2 fruit fly cellular contexts compared by ENCODE assay signal in genomic region chr2L:15886187-15886586, dm6.
A peak's percentile ranks its signal among the peaks of the same experiment; 100 is the strongest.
TF ChIP-seq lines count a peak whose summit lies in the region.

No protein-coding gene starts in this region.

TF ChIP-seq in whole organism, embryonic, 481 proteins besides CTCF, POLR2A, EP300 and RAD21 (continued from another document):
- no peak for TF ChIP-seq aop (GFP tag; IDR thresholded peaks at IDR 0.05; lab: Robert Waterston, UW)
- TF ChIP-seq CG16779 (GFP tag; IDR thresholded peaks at IDR 0.05; lab: Robert Waterston, UW), result 0 out of 2 replicates have a peak, but pooled peaks have one; percentile 25
TF ChIP-seq in whole organism, embryonic: peak in this region for 6.

TF ChIP-seq in whole organism, prepupa, 60 proteins besides CTCF, POLR2A, EP300 and RAD21 (continued from another document):
- TF ChIP-seq Eip93F (GFP tag; optimal IDR thresholded peaks at IDR 0.05; lab: Kevin White, UChicago) (no peak), CG11294 (GFP tag; IDR thresholded peaks at IDR 0.05; lab: Robert Waterston, UW) (no peak), CG4318 (GFP tag; optimal IDR thresholded peaks at IDR 0.05; lab: Kevin White, UChicago) (no peak), Hr39 (GFP tag; optimal IDR thresholded peaks at IDR 0.05; lab: Kevin White, UChicago) (peak; percentile 26), salr (GFP tag; optimal IDR thresholded peaks at IDR 0.05; lab: Kevin White, UChicago) (no peak), Smox (GFP tag; optimal IDR thresholded peaks at IDR 0.05; lab: Kevin White, UChicago) (peak; percentile 46), CG11902 (GFP tag; optimal IDR thresholded peaks at IDR 0.05; lab: Kevin White, UChicago) (no peak), topi (GFP tag; optimal IDR thresholded peaks at IDR 0.05; lab: Kevin White, UChicago) (peak; percentile 38), spab (GFP tag; optimal IDR thresholded peaks at IDR 0.05; lab: Kevin White, UChicago) (peak; percentile 43), CG8319 (GFP tag; optimal IDR thresholded peaks at IDR 0.05; lab: Kevin White, UChicago) (peak; percentile 30), Eip75B (GFP tag; optimal IDR thresholded peaks at IDR 0.05; lab: Kevin White, UChicago) (peak; percentile 24), cyc (GFP tag; optimal IDR thresholded peaks at IDR 0.05; lab: Kevin White, UChicago) (peak; percentile 27), lz (GFP tag; optimal IDR thresholded peaks at IDR 0.05; lab: Kevin White, UChicago) (peak; percentile 22), CG16779 (tag; optimal IDR thresholded peaks at IDR 0.05; lab: Kevin White, UChicago) (no peak), Eip78C (GFP tag; lab: Kevin White, UChicago) (no peak), fd59A (GFP tag; optimal IDR thresholded peaks at IDR 0.05; lab: Kevin White, UChicago) (no peak), CG6808 (GFP tag; optimal IDR thresholded peaks at IDR 0.05; lab: Kevin White, UChicago) (no peak), Ets96B (tag; optimal IDR thresholded peaks at IDR 0.05; lab: Kevin White, UChicago) (no peak), Hr4 (GFP tag; optimal IDR thresholded peaks at IDR 0.05; lab: Kevin White, UChicago) (peak; percentile 39), OdsH (GFP tag; optimal IDR thresholded peaks at IDR 0.05; lab: Kevin White, UChicago) (peak; percentile 29), esn (GFP tag; optimal IDR thresholded peaks at IDR 0.05; lab: Kevin White, UChicago) (no peak), CG3032 (tag; optimal IDR thresholded peaks at IDR 0.05; lab: Kevin White, UChicago) (no peak), CG6792 (GFP tag; optimal IDR thresholded peaks at IDR 0.05; lab: Kevin White, UChicago) (peak; percentile 40), Sox15 (GFP tag; optimal IDR thresholded peaks at IDR 0.05; lab: Kevin White, UChicago) (peak; percentile 14), CG15336 (GFP tag; IDR thresholded peaks at IDR 0.05; lab: Robert Waterston, UW) (no peak), CG10669 (GFP tag; optimal IDR thresholded peaks at IDR 0.05; lab: Kevin White, UChicago) (no peak), CG6163 (GFP tag; IDR thresholded peaks at IDR 0.05; lab: Robert Waterston, UW) (peak; percentile 60; the same call in 1 of the 3 replicates), ss (GFP tag; optimal IDR thresholded peaks at IDR 0.05; lab: Kevin White, UChicago) (no peak), CG7368 (GFP tag; optimal IDR thresholded peaks at IDR 0.05; lab: Kevin White, UChicago) (no peak), CG6276 (GFP tag; optimal IDR thresholded peaks at IDR 0.05; lab: Kevin White, UChicago) (no peak), CG1621 (tag; optimal IDR thresholded peaks at IDR 0.05; lab: Kevin White, UChicago) (peak; percentile 29), net (GFP tag; optimal IDR thresholded peaks at IDR 0.05; lab: Kevin White, UChicago) (no peak), vri (GFP tag; optimal IDR thresholded peaks at IDR 0.05; lab: Kevin White, UChicago) (no peak), svp (GFP tag; lab: Kevin White, UChicago) (peak; percentile 72), Gug (GFP tag; IDR thresholded peaks at IDR 0.05; lab: Robert Waterston, UW) (0 out of 2 replicates have a peak, but pooled peaks have one; percentile 18), CG31627 (GFP tag; optimal IDR thresholded peaks at IDR 0.05; lab: Kevin White, UChicago) (peak; percentile 30), CG6854 (GFP tag; optimal IDR thresholded peaks at IDR 0.05; lab: Kevin White, UChicago) (no peak)
